Fruit fly (Drosophila melanogaster) whole organism, prepupa: ENCODE measurements around the gene glob1.

Experiments
- Blimp-1 ChIP-seq: fragments of 200-800 bp; sonication (Bioruptor generic); optimal IDR thresholded peaks from 3 replicates; lab custom pipeline; 2017; ENCODE audit warnings: missing biosample characterization, missing genetic modification characterization, mild to moderate bottlenecking, moderate library complexity, missing genetic modification reagents
- CG16779 ChIP-seq: fragments of 200-800 bp; sonication (Bioruptor generic); optimal IDR thresholded peaks from 3 replicates; lab custom pipeline; 2017; ENCODE audit warnings: missing biosample characterization, mild to moderate bottlenecking, missing genetic modification characterization
- CG3032 ChIP-seq: fragments of 200-800 bp; optimal IDR thresholded peaks from 2 replicates; lab custom pipeline; 2019; ENCODE audit warnings: missing biosample characterization, mild to moderate bottlenecking, missing genetic modification characterization, moderate library complexity
- CG6792 ChIP-seq: fragments of 200-800 bp; sonication (Bioruptor generic); optimal IDR thresholded peaks from 3 replicates; lab custom pipeline; 2016; ENCODE audit warnings: missing biosample characterization, missing genetic modification characterization
- Ets21C ChIP-seq: fragments of 200-800 bp; sonication (Bioruptor generic); optimal IDR thresholded peaks from 3 replicates; lab custom pipeline; 2016; ENCODE audit warnings: missing biosample characterization, missing genetic modification characterization
- Hr39 ChIP-seq: fragments of 200-800 bp; sonication (Bioruptor generic); optimal IDR thresholded peaks from 2 replicates; lab custom pipeline; 2016; ENCODE audit warnings: missing biosample characterization, missing genetic modification characterization
- Lpt ChIP-seq: fragments of 200-800 bp; sonication (Bioruptor generic); optimal IDR thresholded peaks from 3 replicates; lab custom pipeline; 2016; ENCODE audit warnings: missing biosample characterization, missing genetic modification characterization
- OdsH ChIP-seq: fragments of 200-800 bp; sonication (Bioruptor generic); optimal IDR thresholded peaks from 3 replicates; lab custom pipeline; 2016; ENCODE audit warnings: missing biosample characterization, missing genetic modification characterization
- Sox14 ChIP-seq: fragments of 200-800 bp; sonication (Bioruptor generic); optimal IDR thresholded peaks from 3 replicates; lab custom pipeline; 2016; ENCODE audit warnings: missing biosample characterization, missing genetic modification characterization
- lz ChIP-seq: fragments of 200-800 bp; sonication (Bioruptor generic); optimal IDR thresholded peaks from 3 replicates; lab custom pipeline; 2016; ENCODE audit warnings: missing biosample characterization, missing genetic modification characterization

- TF ChIP-seq CG3032 (no peak), CG6792 (no peak), CG16779 (tag; lab: Kevin White, UChicago) (no peak), OdsH (GFP tag; lab: Kevin White, UChicago) (no peak), Ets21C (GFP tag; lab: Kevin White, UChicago) (no peak), Hr39 (no peak), Blimp-1 (no peak), lz (no peak), Lpt (GFP tag; lab: Kevin White, UChicago) (no peak), Sox14 (GFP tag; lab: Kevin White, UChicago) (no peak)
These were observed 17.3 kb upstream of the glob1 start for dm6 chr3R:15921747-15922146.
